Fruit fly (Drosophila melanogaster) whole organism, embryonic: ENCODE results near the gene CG42268.

Experiments used
- B-H2 ChIP-seq: fragments of 200-800 bp; sonication (Bioruptor generic); optimal IDR thresholded peaks from 2 replicates; lab custom pipeline; 2018; ENCODE audit warnings: missing biosample characterization, mild to moderate bottlenecking, missing genetic modification characterization
- Bdp1 ChIP-seq: fragments of 200-800 bp; sonication (Bioruptor generic); optimal IDR thresholded peaks from 3 replicates; lab custom pipeline; 2016; ENCODE audit warnings: missing biosample characterization, missing genetic modification characterization
- CG10274 ChIP-seq: fragments of 200-800 bp; sonication (Bioruptor generic); optimal IDR thresholded peaks from 3 replicates; lab custom pipeline; 2017; ENCODE audit warnings: missing biosample characterization, mild to moderate bottlenecking, missing genetic modification characterization
- CG10321 ChIP-seq: fragments of 200-800 bp; sonication (Bioruptor generic); IDR thresholded peaks from 2 replicates; pipeline ENCODE4 v1.3.6; 2022; ENCODE audit warnings: missing biosample characterization, missing genetic modification characterization
- CG10565 ChIP-seq: fragments of 200-800 bp; sonication (Bioruptor generic); optimal IDR thresholded peaks from 3 replicates; lab custom pipeline; 2016; ENCODE audit warnings: missing biosample characterization, mild to moderate bottlenecking, missing genetic modification characterization
- CG16779 ChIP-seq: fragments of 200-800 bp; sonication (Bioruptor generic); IDR thresholded peaks from 2 replicates; pipeline ENCODE4 v1.3.6; 2022; ENCODE audit warnings: missing biosample characterization, missing genetic modification characterization
- CG16815 ChIP-seq: fragments of 200-800 bp; sonication (Bioruptor generic); optimal IDR thresholded peaks from 3 replicates; lab custom pipeline; 2017; ENCODE audit warnings: missing biosample characterization, mild to moderate bottlenecking, missing genetic modification characterization
- CG17829 ChIP-seq: fragments of 200-800 bp; optimal IDR thresholded peaks from 2 replicates; lab custom pipeline; 2019; ENCODE audit warnings: missing biosample characterization, mild to moderate bottlenecking, missing genetic modification characterization, moderate library complexity
- CG18599 ChIP-seq: fragments of 200-800 bp; sonication (Bioruptor generic); optimal IDR thresholded peaks from 3 replicates; lab custom pipeline; 2017; ENCODE audit warnings: missing biosample characterization, missing genetic modification characterization, mild to moderate bottlenecking, moderate library complexity, missing genetic modification reagents
- CG2875 ChIP-seq: fragments of 200-800 bp; sonication (Bioruptor generic); optimal IDR thresholded peaks from 2 replicates; lab custom pipeline; 2017; ENCODE audit warnings: missing biosample characterization, mild to moderate bottlenecking, missing genetic modification characterization, missing genetic modification reagents
- CG30403 ChIP-seq: fragments of 200-800 bp; sonication (Bioruptor generic); optimal IDR thresholded peaks from 3 replicates; lab custom pipeline; 2016; ENCODE audit warnings: missing biosample characterization, missing genetic modification characterization
- CG31224 ChIP-seq: fragments of 200-800 bp; sonication (Bioruptor generic); IDR thresholded peaks from 2 replicates; pipeline ENCODE4 v1.3.6; 2022; ENCODE audit warnings: missing biosample characterization, missing genetic modification characterization
- CG3163 ChIP-seq: fragments of 200-800 bp; sonication (Bioruptor generic); optimal IDR thresholded peaks from 3 replicates; lab custom pipeline; 2016; ENCODE audit warnings: missing biosample characterization, missing genetic modification characterization
- CG42726 ChIP-seq: fragments of 200-800 bp; sonication (Bioruptor generic); IDR thresholded peaks from 2 replicates; pipeline ENCODE4 v1.3.6; 2022; ENCODE audit warnings: missing biosample characterization, missing genetic modification characterization; ENCODE audit not compliant: partially characterized antibody
- CG5953 ChIP-seq: fragments of 200-800 bp; sonication (Bioruptor generic); IDR thresholded peaks from 2 replicates; pipeline ENCODE4 v1.3.6; 2022; ENCODE audit warnings: missing biosample characterization, missing genetic modification characterization
- CG6175 ChIP-seq: fragments of 200-800 bp; sonication (Bioruptor generic); IDR thresholded peaks from 3 replicates; pipeline ENCODE4 v1.3.6; 2022; ENCODE audit warnings: missing biosample characterization, missing genetic modification characterization
- CG6765 ChIP-seq: fragments of 200-800 bp; sonication (Bioruptor generic); optimal IDR thresholded peaks from 3 replicates; lab custom pipeline; 2017; ENCODE audit warnings: missing biosample characterization, mild to moderate bottlenecking, missing genetic modification characterization
- CG7372 ChIP-seq: fragments of 200-800 bp; sonication (Bioruptor generic); IDR thresholded peaks from 2 replicates; pipeline ENCODE4 v1.3.6; 2022; ENCODE audit warnings: missing biosample characterization, missing genetic modification characterization
- CG7556 ChIP-seq: fragments of 200-800 bp; sonication (Bioruptor generic); optimal IDR thresholded peaks from 2 replicates; lab custom pipeline; 2017; ENCODE audit warnings: missing biosample characterization, mild to moderate bottlenecking, missing genetic modification characterization
- CG7839 ChIP-seq: fragments of 200-800 bp; sonication (Bioruptor generic); optimal IDR thresholded peaks from 3 replicates; lab custom pipeline; 2018; ENCODE audit warnings: missing biosample characterization, mild to moderate bottlenecking, missing genetic modification characterization, moderate library complexity
- Deaf1 ChIP-seq: fragments of 200-800 bp; optimal IDR thresholded peaks from 3 replicates; lab custom pipeline; 2019; ENCODE audit warnings: missing biosample characterization, mild to moderate bottlenecking, missing genetic modification characterization, moderate library complexity
- Elba2 ChIP-seq: fragments of 200-800 bp; sonication (Bioruptor generic); optimal IDR thresholded peaks from 3 replicates; lab custom pipeline; 2016; ENCODE audit warnings: missing biosample characterization, missing genetic modification characterization
- HLH4C ChIP-seq: fragments of 200-800 bp; sonication (Bioruptor generic); IDR thresholded peaks from 3 replicates; pipeline ENCODE4 v1.3.6; 2022; ENCODE audit warnings: missing biosample characterization, missing genetic modification characterization; ENCODE audit not compliant: partially characterized antibody
- Hand ChIP-seq: fragments of 200-800 bp; sonication (Bioruptor generic); optimal IDR thresholded peaks from 2 replicates; lab custom pipeline; 2017; ENCODE audit warnings: mild to moderate bottlenecking, missing biosample characterization, missing genetic modification reagents, missing genetic modification characterization
- HmgZ ChIP-seq: fragments of 200-800 bp; sonication (Bioruptor generic); optimal IDR thresholded peaks from 2 replicates; lab custom pipeline; 2018; ENCODE audit warnings: missing biosample characterization, mild to moderate bottlenecking, missing genetic modification characterization
- Hmr ChIP-seq: fragments of 200-800 bp; sonication (Bioruptor generic); optimal IDR thresholded peaks from 3 replicates; lab custom pipeline; 2017; ENCODE audit warnings: mild to moderate bottlenecking, missing biosample characterization, missing genetic modification reagents, missing genetic modification characterization
- Lhr ChIP-seq: fragments of 200-800 bp; sonication (Bioruptor generic); optimal IDR thresholded peaks from 3 replicates; lab custom pipeline; 2017; ENCODE audit warnings: mild to moderate bottlenecking, missing biosample characterization, missing genetic modification reagents, missing genetic modification characterization
- NfI ChIP-seq: fragments of 200-800 bp; sonication (Bioruptor generic); optimal IDR thresholded peaks from 3 replicates; lab custom pipeline; 2018; ENCODE audit warnings: missing biosample characterization, mild to moderate bottlenecking, missing genetic modification characterization, moderate library complexity
- Sin3A ChIP-seq: fragments of >200 bp; optimal IDR thresholded peaks from 2 replicates; lab custom pipeline; 2018
- Sry-δ ChIP-seq: fragments of 200-800 bp; sonication (Bioruptor generic); optimal IDR thresholded peaks from 2 replicates; lab custom pipeline; 2016; ENCODE audit warnings: missing biosample characterization, missing genetic modification characterization
- al ChIP-seq: fragments of 200-800 bp; sonication (Bioruptor generic); IDR thresholded peaks from 2 replicates; pipeline ENCODE4 v1.3.6; 2022; ENCODE audit warnings: missing biosample characterization, missing genetic modification characterization
- amos ChIP-seq: fragments of 200-800 bp; sonication (Bioruptor generic); IDR thresholded peaks from 2 replicates; pipeline ENCODE4 v1.3.6; 2022; ENCODE audit warnings: missing biosample characterization, missing genetic modification characterization; ENCODE audit not compliant: partially characterized antibody
- corto ChIP-seq: fragments of 200-800 bp; sonication (Bioruptor generic); optimal IDR thresholded peaks from 2 replicates; lab custom pipeline; 2016; ENCODE audit warnings: missing biosample characterization, mild to moderate bottlenecking, missing genetic modification characterization, moderate library complexity
- crp ChIP-seq, 2 experiments: fragments of 200-800 bp; sonication (Bioruptor generic); optimal IDR thresholded peaks; 2 replicates in 1 of 2; 3 replicates in 1 of 2; lab custom pipeline; 2017; ENCODE audit warnings: missing biosample characterization in 2 of 2, missing genetic modification characterization in 2 of 2, mild to moderate bottlenecking in 1 of 2, moderate library complexity in 1 of 2
- dpn ChIP-seq, 2 experiments: fragments of 200-800 bp; sonication (Bioruptor generic); optimal IDR thresholded peaks; 3 replicates each; lab custom pipeline; 2016; ENCODE audit warnings: missing biosample characterization in 2 of 2, missing genetic modification characterization in 2 of 2
- h ChIP-seq: fragments of >200 bp; optimal IDR thresholded peaks from 2 replicates; lab custom pipeline; 2017
- ham ChIP-seq: fragments of 200-800 bp; sonication (Bioruptor generic); IDR thresholded peaks from 2 replicates; pipeline ENCODE4 v1.3.6; 2022; ENCODE audit warnings: missing biosample characterization, missing genetic modification characterization
- inv ChIP-seq: fragments of 200-800 bp; sonication (Bioruptor generic); IDR thresholded peaks from 2 replicates; pipeline ENCODE4 v1.3.6; 2022; ENCODE audit warnings: missing biosample characterization, missing genetic modification characterization; ENCODE audit not compliant: partially characterized antibody
- jing ChIP-seq: fragments of 200-800 bp; sonication (Bioruptor generic); optimal IDR thresholded peaks from 2 replicates; lab custom pipeline; 2018; ENCODE audit warnings: missing biosample characterization, mild to moderate bottlenecking, missing genetic modification characterization
- jumu ChIP-seq: fragments of 200-800 bp; sonication (Bioruptor generic); optimal IDR thresholded peaks from 3 replicates; lab custom pipeline; 2016; ENCODE audit warnings: missing biosample characterization, missing genetic modification characterization
- lmd ChIP-seq: fragments of 200-800 bp; sonication (Bioruptor generic); IDR thresholded peaks from 2 replicates; pipeline ENCODE4 v1.3.6; 2022; ENCODE audit warnings: missing biosample characterization, missing genetic modification characterization
- lola ChIP-seq, 3 experiments: fragments of >200 bp in 2 of 3; fragments of 200-800 bp in 1 of 3; sonication (Bioruptor generic) in 1 of 3; optimal IDR thresholded peaks; 2 replicates each; lab custom pipeline; 2017 to 2019; ENCODE audit warnings: missing biosample characterization in 3 of 3, missing genetic modification characterization in 3 of 3, mild to moderate bottlenecking in 1 of 3, moderate library complexity in 1 of 3
- prd ChIP-seq, 3 experiments: fragments of >200 bp in 2 of 3; fragments of 200-800 bp in 1 of 3; sonication (Bioruptor generic) in 1 of 3; optimal IDR thresholded peaks in 2 of 3; IDR thresholded peaks in 1 of 3; 2 replicates in 2 of 3; 3 replicates in 1 of 3; pipeline versions ENCODE4 v1.3.6 to Lab custom; 2017 to 2022; ENCODE audit warnings: missing biosample characterization in 1 of 3, missing genetic modification characterization in 1 of 3
- salm ChIP-seq: fragments of 200-800 bp; sonication (Bioruptor generic); optimal IDR thresholded peaks from 2 replicates; lab custom pipeline; 2018; ENCODE audit warnings: missing biosample characterization, mild to moderate bottlenecking, missing genetic modification characterization
- sisA ChIP-seq: fragments of 200-800 bp; sonication (Bioruptor generic); IDR thresholded peaks from 2 replicates; pipeline ENCODE4 v1.3.6; 2022; ENCODE audit warnings: missing biosample characterization, missing genetic modification characterization
- usp ChIP-seq: fragments of >200 bp; optimal IDR thresholded peaks from 2 replicates; lab custom pipeline; 2017; ENCODE audit warnings: missing biosample characterization, missing genetic modification characterization
- vvl ChIP-seq: fragments of 200-800 bp; sonication (Bioruptor generic); IDR thresholded peaks from 2 replicates; pipeline ENCODE4 v1.3.6; 2022; ENCODE audit warnings: missing biosample characterization, missing genetic modification characterization
- wor ChIP-seq: fragments of 200-800 bp; sonication (Bioruptor generic); IDR thresholded peaks from 2 replicates; pipeline ENCODE4 v1.3.6; 2022; ENCODE audit warnings: missing biosample characterization, missing genetic modification characterization

CG42268 gene

DNA sequence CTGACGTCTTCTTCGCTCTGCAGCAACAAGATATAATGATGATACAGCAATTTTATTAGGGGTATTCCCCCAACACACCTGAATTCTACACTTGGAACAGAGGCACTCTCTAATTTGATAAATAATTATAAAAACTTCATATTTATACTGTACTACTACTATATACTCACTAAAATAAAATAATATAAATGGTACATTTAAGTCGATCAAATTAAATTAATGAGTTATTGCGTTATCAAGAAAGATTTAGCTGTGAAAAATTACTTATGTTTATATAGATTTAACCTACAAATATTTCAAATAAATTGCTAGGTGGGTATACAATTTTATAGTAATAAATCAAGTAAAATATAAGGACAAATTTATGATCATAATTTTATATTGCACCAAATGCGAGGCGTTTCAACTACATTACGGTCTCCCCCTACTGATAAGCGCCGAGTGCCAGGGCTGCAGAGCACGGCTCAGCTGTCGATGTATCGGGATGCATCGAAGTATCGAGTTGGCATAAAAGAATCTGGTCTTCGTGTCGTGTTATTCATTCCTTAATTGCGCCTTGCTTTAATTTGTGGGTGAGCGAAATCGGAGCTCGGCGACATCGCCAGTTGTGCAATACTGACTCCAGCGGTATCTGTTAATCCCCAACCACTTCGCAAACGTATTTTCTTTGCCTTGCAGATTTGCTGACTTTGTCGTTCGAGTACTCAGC, 46.2 kb downstream of the CG42268 start, which contains the start of gene vsg (continued):
- TF ChIP-seq CG2875 (GFP tag; lab: Kevin White, UChicago) (peak; percentile 51), CG42726 (GFP tag; lab: Robert Waterston, UW) (peak; percentile 93), Sry-δ (peak; percentile 65), Hand (GFP tag; lab: Kevin White, UChicago) (peak; percentile 31), CG10274 (GFP tag; lab: Kevin White, UChicago) (no peak), jing (GFP tag; lab: Kevin White, UChicago) (no peak), CG6175 (GFP tag; lab: Robert Waterston, UW) (no peak), usp (GFP tag; lab: Kevin White, UChicago) (no peak), sisA (peak; percentile 55; the same call in 1 of the 2 replicates), Hmr (peak; percentile 75), jumu (GFP tag; lab: Kevin White, UChicago) (peak; percentile 19), corto (no peak), amos (GFP tag; lab: Robert Waterston, UW) (peak; percentile 97), Bdp1 (GFP tag; lab: Kevin White, UChicago) (no peak), ham (GFP tag; lab: Robert Waterston, UW) (no peak), NfI (GFP tag; lab: Kevin White, UChicago) (peak; percentile 71), Lhr (GFP tag; lab: Kevin White, UChicago) (peak; percentile 42), lmd (GFP tag; lab: Robert Waterston, UW) (peak; percentile 74), crp (GFP tag; optimal IDR thresholded peaks at IDR 0.05; lab: Kevin White, UChicago) (peak; percentile 0 to 77), dpn (GFP tag; optimal IDR thresholded peaks at IDR 0.05; lab: Kevin White, UChicago) (peak; percentile 55 to 75), CG10565 (GFP tag; lab: Kevin White, UChicago) (no peak), CG17829 (tag; lab: Kevin White, UChicago) (peak; percentile 85), CG6765 (GFP tag; lab: Kevin White, UChicago) (peak; percentile 64), HLH4C (GFP tag; lab: Robert Waterston, UW) (peak; percentile 80), vvl (peak; percentile 69), Deaf1 (tag; lab: Kevin White, UChicago) (peak; percentile 57), CG30403 (GFP tag; lab: Kevin White, UChicago) (peak; percentile 88), lola (GFP tag; optimal IDR thresholded peaks at IDR 0.05; lab: Kevin White, UChicago) (peak in 1 of 3 experiments; percentile 91), salm (peak; percentile 48), CG3163 (GFP tag; lab: Kevin White, UChicago) (no peak), prd (optimal IDR thresholded peaks at IDR 0.05; lab: Kevin White, UChicago) (no peak), prd (GFP tag; IDR thresholded peaks at IDR 0.05; lab: Robert Waterston, UW) (peak; percentile 79), HmgZ (tag; lab: Kevin White, UChicago) (peak; percentile 34), Sin3A (lab: Kevin White, UChicago) (peak; percentile 31), CG7372 (GFP tag; lab: Robert Waterston, UW) (peak; percentile 58), wor (GFP tag; lab: Robert Waterston, UW) (peak; percentile 50; the same call in 1 of the 2 replicates), Elba2 (GFP tag; lab: Kevin White, UChicago) (peak; percentile 5), B-H2 (GFP tag; lab: Kevin White, UChicago) (peak; percentile 73), CG5953 (GFP tag; lab: Robert Waterston, UW) (peak; percentile 34; the same call in 1 of the 2 replicates), CG7839 (tag; lab: Kevin White, UChicago) (peak; percentile 88), inv (GFP tag; lab: Robert Waterston, UW) (peak; percentile 83), CG16779 (GFP tag; lab: Robert Waterston, UW) (0 out of 2 replicates have a peak, but pooled peaks have one; percentile 38), CG10321 (no peak), CG18599 (GFP tag; lab: Kevin White, UChicago) (peak; percentile 78), CG16815 (GFP tag; lab: Kevin White, UChicago) (peak; percentile 82), h (lab: Kevin White, UChicago) (no peak), CG7556 (GFP tag; lab: Kevin White, UChicago) (peak; percentile 79), al (GFP tag; lab: Robert Waterston, UW) (peak; percentile 43), CG31224 (no peak; the same call in 1 of the 2 replicates)
